Fruit fly (Drosophila melanogaster): ENCODE results near the gene Rh7.

DNA sequence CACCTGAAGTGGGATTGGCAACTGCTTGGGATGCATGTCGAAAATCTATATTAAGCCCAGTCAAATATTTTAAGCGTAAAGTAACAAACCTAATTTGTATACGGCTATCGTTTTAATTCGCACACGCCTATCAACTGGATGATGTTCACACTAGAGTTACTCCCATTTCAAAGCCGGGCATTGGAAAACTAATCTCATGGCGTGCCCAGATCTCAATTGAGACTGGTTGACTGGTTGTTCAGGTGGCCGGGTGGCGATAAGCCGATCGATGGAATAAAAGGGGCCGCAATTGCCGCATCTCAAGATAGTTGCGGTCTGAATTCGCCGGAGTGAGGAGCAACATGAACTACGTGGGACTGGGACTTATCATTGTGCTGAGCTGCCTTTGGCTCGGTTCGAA is 13.2 kb upstream of the Rh7 start, which contains the start of gene Est-6:
- TF ChIP-seq CG8924 (tag; optimal IDR thresholded peaks at IDR 0.05) (no peak), CG10462 (GFP tag; optimal IDR thresholded peaks at IDR 0.05) (no peak)

All from whole organism, embryonic.